Worm (Caenorhabditis elegans) whole organism, late embryonic: ENCODE measurements around the gene tbx-33.

Experiments
- F13H6.1 ChIP-seq: sonication (generic microtip); optimal IDR thresholded peaks from 2 replicates; lab custom pipeline; 2016; ENCODE audit warnings: missing genetic modification characterization, missing compliant biosample characterization
- nfya-1 ChIP-seq: sonication (generic microtip); optimal IDR thresholded peaks from 2 replicates; lab custom pipeline; 2017; ENCODE audit warnings: missing genetic modification characterization, mild to moderate bottlenecking, missing compliant biosample characterization, antibody characterized with exemption, moderate library complexity
- npax-4 ChIP-seq: sonication (generic microtip); optimal IDR thresholded peaks from 2 replicates; lab custom pipeline; 2016; ENCODE audit warnings: missing genetic modification characterization, missing compliant biosample characterization
- pat-9 ChIP-seq: fragments of 200-800 bp; sonication (Bioruptor generic); optimal IDR thresholded peaks from 2 replicates; lab custom pipeline; 2018; ENCODE audit warnings: mild to moderate bottlenecking, missing genetic modification characterization, moderate library complexity, missing compliant biosample characterization
- pha-4 ChIP-seq: fragments of 150-350 bp; optimal IDR thresholded peaks from 2 replicates; lab custom pipeline; 2018; ENCODE audit warnings: missing biosample characterization, missing genetic modification reagents, missing genetic modification characterization
- sox-4 ChIP-seq: sonication (generic microtip); optimal IDR thresholded peaks from 2 replicates; lab custom pipeline; 2017; ENCODE audit warnings: mild to moderate bottlenecking, missing genetic modification characterization, inconsistent platforms, missing compliant biosample characterization
- unc-55 ChIP-seq: sonication (generic microtip); optimal IDR thresholded peaks from 2 replicates; lab custom pipeline; 2017; ENCODE audit warnings: missing biosample characterization, missing genetic modification reagents, missing genetic modification characterization

ce11 chrIII:11629354-11629753, 7.3 kb downstream of the tbx-33 start, which contains the start of gene Y66A7A.7:
- TF ChIP-seq npax-4 (tag; lab: Kevin White, UChicago) (no peak), pat-9 (no peak), sox-4 (tag; lab: Kevin White, UChicago) (no peak), pha-4 (tag; lab: Kevin White, UChicago) (no peak), F13H6.1 (tag; lab: Kevin White, UChicago) (no peak), unc-55 (GFP tag; lab: Kevin White, UChicago) (no peak), nfya-1 (no peak)
